Fruit fly (Drosophila melanogaster) whole organism, embryonic: ENCODE results near the gene Lrpprc2.

Experiments used
- Ada2b ChIP-seq: fragments of 200-800 bp; sonication (Bioruptor generic); IDR thresholded peaks from 2 replicates; pipeline ENCODE4 v1.3.6; 2022; ENCODE audit warnings: missing biosample characterization, missing genetic modification characterization
- Blimp-1 ChIP-seq: fragments of 200-800 bp; sonication (Bioruptor generic); optimal IDR thresholded peaks from 3 replicates; lab custom pipeline; 2018; ENCODE audit warnings: missing biosample characterization, missing genetic modification characterization, mild to moderate bottlenecking, moderate library complexity, missing genetic modification reagents
- Bteb2 ChIP-seq: fragments of 200-800 bp; sonication (Bioruptor generic); optimal IDR thresholded peaks from 2 replicates; lab custom pipeline; 2016; ENCODE audit warnings: missing biosample characterization, missing genetic modification characterization
- CG10565 ChIP-seq: fragments of 200-800 bp; sonication (Bioruptor generic); optimal IDR thresholded peaks from 3 replicates; lab custom pipeline; 2016; ENCODE audit warnings: missing biosample characterization, mild to moderate bottlenecking, missing genetic modification characterization
- CG11398 ChIP-seq: fragments of 200-800 bp; sonication (Bioruptor generic); optimal IDR thresholded peaks from 2 replicates; lab custom pipeline; 2016; ENCODE audit warnings: missing biosample characterization, missing genetic modification characterization
- CG11696 ChIP-seq: fragments of 200-800 bp; sonication (Bioruptor generic); IDR thresholded peaks from 2 replicates; pipeline ENCODE4 v1.3.6; 2022; ENCODE audit warnings: missing biosample characterization, missing genetic modification characterization
- CG12391 ChIP-seq: fragments of 200-800 bp; sonication (Bioruptor generic); optimal IDR thresholded peaks from 3 replicates; lab custom pipeline; 2018; ENCODE audit warnings: missing biosample characterization, mild to moderate bottlenecking, missing genetic modification characterization, moderate library complexity
- CG13894 ChIP-seq: fragments of 200-800 bp; sonication (Bioruptor generic); optimal IDR thresholded peaks from 3 replicates; lab custom pipeline; 2018; ENCODE audit warnings: missing biosample characterization, mild to moderate bottlenecking, missing genetic modification characterization, moderate library complexity
- CG15514 ChIP-seq: fragments of 200-800 bp; sonication (Bioruptor generic); optimal IDR thresholded peaks from 3 replicates; lab custom pipeline; 2017; ENCODE audit warnings: missing biosample characterization, missing genetic modification characterization, mild to moderate bottlenecking, moderate library complexity, missing genetic modification reagents
- CG1603 ChIP-seq: fragments of 200-800 bp; sonication (Bioruptor generic); optimal IDR thresholded peaks from 2 replicates; lab custom pipeline; 2019; ENCODE audit warnings: missing biosample characterization, mild to moderate bottlenecking, missing genetic modification characterization, moderate library complexity
- CG16779 ChIP-seq: fragments of 200-800 bp; sonication (Bioruptor generic); IDR thresholded peaks from 2 replicates; pipeline ENCODE4 v1.3.6; 2022; ENCODE audit warnings: missing biosample characterization, missing genetic modification characterization
- CG18599 ChIP-seq: fragments of 200-800 bp; sonication (Bioruptor generic); optimal IDR thresholded peaks from 3 replicates; lab custom pipeline; 2017; ENCODE audit warnings: missing biosample characterization, missing genetic modification characterization, mild to moderate bottlenecking, moderate library complexity, missing genetic modification reagents
- CG2678 ChIP-seq: fragments of 200-800 bp; sonication (Bioruptor generic); optimal IDR thresholded peaks from 3 replicates; lab custom pipeline; 2019; ENCODE audit warnings: missing biosample characterization, mild to moderate bottlenecking, missing genetic modification characterization, moderate library complexity
- CG33213 ChIP-seq: fragments of 200-800 bp; sonication (Bioruptor generic); optimal IDR thresholded peaks from 3 replicates; lab custom pipeline; 2016; ENCODE audit warnings: missing biosample characterization, missing genetic modification characterization
- CG3995 ChIP-seq: fragments of 200-800 bp; sonication (Bioruptor generic); optimal IDR thresholded peaks from 3 replicates; lab custom pipeline; 2016; ENCODE audit warnings: missing biosample characterization, missing genetic modification characterization
- CG4617 ChIP-seq: fragments of 200-800 bp; sonication (Bioruptor generic); optimal IDR thresholded peaks from 3 replicates; lab custom pipeline; 2016; ENCODE audit warnings: missing biosample characterization, missing genetic modification characterization, borderline replicate concordance
- CG4707 ChIP-seq: fragments of 200-800 bp; sonication (Bioruptor generic); optimal IDR thresholded peaks from 2 replicates; lab custom pipeline; 2018; ENCODE audit warnings: missing biosample characterization, mild to moderate bottlenecking, missing genetic modification characterization, moderate library complexity
- CG4820 ChIP-seq: fragments of 200-800 bp; sonication (Bioruptor generic); optimal IDR thresholded peaks from 3 replicates; lab custom pipeline; 2016; ENCODE audit warnings: missing biosample characterization, missing genetic modification characterization
- CG6254 ChIP-seq: fragments of 200-800 bp; sonication (Bioruptor generic); optimal IDR thresholded peaks from 3 replicates; lab custom pipeline; 2017; ENCODE audit warnings: mild to moderate bottlenecking, missing biosample characterization, missing genetic modification reagents, missing genetic modification characterization
- CG7786 ChIP-seq: fragments of 200-800 bp; sonication (Bioruptor generic); optimal IDR thresholded peaks from 2 replicates; lab custom pipeline; 2016; ENCODE audit warnings: missing biosample characterization, missing genetic modification characterization
- CG7987 ChIP-seq: fragments of 200-800 bp; sonication (Bioruptor generic); optimal IDR thresholded peaks from 2 replicates; lab custom pipeline; 2018; ENCODE audit warnings: missing biosample characterization, mild to moderate bottlenecking, missing genetic modification characterization, moderate library complexity
- CG8089 ChIP-seq: fragments of 200-800 bp; sonication (Bioruptor generic); optimal IDR thresholded peaks from 3 replicates; lab custom pipeline; 2016; ENCODE audit warnings: missing biosample characterization, missing genetic modification characterization
- CG9727 ChIP-seq: fragments of 200-800 bp; sonication (Bioruptor generic); optimal IDR thresholded peaks from 3 replicates; lab custom pipeline; 2017; ENCODE audit warnings: missing biosample characterization, mild to moderate bottlenecking, missing genetic modification characterization
- D ChIP-seq, 2 experiments: fragments of 200-800 bp in 1 of 2; fragments of >200 bp in 1 of 2; sonication (Bioruptor generic) in 1 of 2; optimal IDR thresholded peaks; 2 replicates in 1 of 2; 3 replicates in 1 of 2; lab custom pipeline; 2017; ENCODE audit warnings: mild to moderate bottlenecking in 1 of 2, missing biosample characterization in 1 of 2, missing genetic modification characterization in 1 of 2, missing genetic modification reagents in 1 of 2
- HLH54F ChIP-seq: fragments of 200-800 bp; sonication (Bioruptor generic); optimal IDR thresholded peaks from 3 replicates; lab custom pipeline; 2016; ENCODE audit warnings: missing biosample characterization, missing genetic modification characterization
- Hr78 ChIP-seq, 2 experiments: fragments of 200-800 bp in 1 of 2; fragments of >200 bp in 1 of 2; sonication (Bioruptor generic) in 1 of 2; optimal IDR thresholded peaks; 2 replicates each; lab custom pipeline; 2017 to 2019; ENCODE audit warnings: missing biosample characterization in 2 of 2, missing genetic modification characterization in 2 of 2, mild to moderate bottlenecking in 1 of 2, moderate library complexity in 1 of 2
- Myb ChIP-seq: fragments of 200-800 bp; sonication (Bioruptor generic); optimal IDR thresholded peaks from 2 replicates; lab custom pipeline; 2016; ENCODE audit warnings: missing biosample characterization, missing genetic modification characterization
- NC2α ChIP-seq: fragments of 200-800 bp; sonication (Bioruptor generic); optimal IDR thresholded peaks from 2 replicates; lab custom pipeline; 2016; ENCODE audit warnings: missing biosample characterization, missing genetic modification characterization
- amos ChIP-seq: fragments of 200-800 bp; sonication (Bioruptor generic); IDR thresholded peaks from 2 replicates; pipeline ENCODE4 v1.3.6; 2022; ENCODE audit warnings: missing biosample characterization, missing genetic modification characterization; ENCODE audit not compliant: partially characterized antibody
- aop ChIP-seq: fragments of 200-800 bp; sonication (Bioruptor generic); IDR thresholded peaks from 2 replicates; pipeline ENCODE4 v1.3.6; 2022; ENCODE audit warnings: missing biosample characterization, missing genetic modification characterization
- cas ChIP-seq: fragments of 200-800 bp; sonication (Bioruptor generic); IDR thresholded peaks from 2 replicates; pipeline ENCODE4 v1.3.6; 2022; ENCODE audit warnings: missing biosample characterization, missing genetic modification characterization
- fd64A ChIP-seq: fragments of 200-800 bp; sonication (Bioruptor generic); optimal IDR thresholded peaks from 3 replicates; lab custom pipeline; 2018; ENCODE audit warnings: missing biosample characterization, mild to moderate bottlenecking, missing genetic modification characterization
- gfzf ChIP-seq: fragments of 200-800 bp; sonication (Bioruptor generic); optimal IDR thresholded peaks from 2 replicates; lab custom pipeline; 2016; ENCODE audit warnings: missing biosample characterization, mild to moderate bottlenecking, missing genetic modification characterization, moderate library complexity
- grn ChIP-seq: fragments of 200-800 bp; sonication (Bioruptor generic); optimal IDR thresholded peaks from 3 replicates; lab custom pipeline; 2017; ENCODE audit warnings: missing biosample characterization, missing genetic modification characterization
- insv ChIP-seq, 2 experiments: fragments of 200-800 bp; sonication (Bioruptor generic); optimal IDR thresholded peaks; 3 replicates each; lab custom pipeline; 2016 to 2018; ENCODE audit warnings: missing biosample characterization in 2 of 2, missing genetic modification characterization in 2 of 2
- nau ChIP-seq: fragments of 200-800 bp; sonication (Bioruptor generic); optimal IDR thresholded peaks from 3 replicates; lab custom pipeline; 2017; ENCODE audit warnings: missing biosample characterization, mild to moderate bottlenecking, missing genetic modification characterization, missing genetic modification reagents
- nerfin-2 ChIP-seq: fragments of 200-800 bp; sonication (Bioruptor generic); IDR thresholded peaks from 2 replicates; pipeline ENCODE4 v1.3.6; 2022; ENCODE audit warnings: missing biosample characterization, missing genetic modification characterization; ENCODE audit not compliant: partially characterized antibody
- onecut ChIP-seq: fragments of 200-800 bp; sonication (Bioruptor generic); IDR thresholded peaks from 2 replicates; pipeline ENCODE4 v1.3.6; 2022; ENCODE audit warnings: missing biosample characterization, missing genetic modification characterization
- psq ChIP-seq: fragments of 200-800 bp; sonication (Bioruptor generic); optimal IDR thresholded peaks from 2 replicates; lab custom pipeline; 2017; ENCODE audit warnings: missing biosample characterization, missing genetic modification characterization
- row ChIP-seq: fragments of 200-800 bp; sonication (Bioruptor generic); IDR thresholded peaks from 3 replicates; pipeline ENCODE4 v1.3.6; 2022; ENCODE audit warnings: missing biosample characterization, missing genetic modification characterization
- sc ChIP-seq, 3 experiments: fragments of >200 bp in 2 of 3; fragments of 200-800 bp in 1 of 3; sonication (Bioruptor generic) in 1 of 3; optimal IDR thresholded peaks; 2 replicates in 2 of 3; 3 replicates in 1 of 3; lab custom pipeline; 2017; ENCODE audit warnings: mild to moderate bottlenecking in 1 of 3, missing biosample characterization in 1 of 3, missing genetic modification characterization in 1 of 3, missing genetic modification reagents in 1 of 3
- shn ChIP-seq: fragments of 200-800 bp; sonication (Bioruptor generic); optimal IDR thresholded peaks from 3 replicates; lab custom pipeline; 2016; ENCODE audit warnings: missing biosample characterization, missing genetic modification characterization
- stwl ChIP-seq: fragments of 200-800 bp; sonication (Bioruptor generic); optimal IDR thresholded peaks from 3 replicates; lab custom pipeline; 2018; ENCODE audit warnings: missing biosample characterization, mild to moderate bottlenecking, missing genetic modification characterization, moderate library complexity
- unc-4 ChIP-seq: fragments of 200-800 bp; sonication (Bioruptor generic); IDR thresholded peaks from 2 replicates; pipeline ENCODE4 v1.3.6; 2022; ENCODE audit warnings: missing biosample characterization, missing genetic modification characterization; ENCODE audit not compliant: partially characterized antibody
- zen ChIP-seq: fragments of 200-800 bp; sonication (Bioruptor generic); optimal IDR thresholded peaks from 3 replicates; lab custom pipeline; 2018; ENCODE audit warnings: missing biosample characterization, mild to moderate bottlenecking, missing genetic modification characterization, moderate library complexity
- zf30C ChIP-seq: fragments of 200-800 bp; sonication (Bioruptor generic); optimal IDR thresholded peaks from 3 replicates; lab custom pipeline; 2018; ENCODE audit warnings: missing biosample characterization, mild to moderate bottlenecking, missing genetic modification characterization

Lrpprc2 gene

DNA sequence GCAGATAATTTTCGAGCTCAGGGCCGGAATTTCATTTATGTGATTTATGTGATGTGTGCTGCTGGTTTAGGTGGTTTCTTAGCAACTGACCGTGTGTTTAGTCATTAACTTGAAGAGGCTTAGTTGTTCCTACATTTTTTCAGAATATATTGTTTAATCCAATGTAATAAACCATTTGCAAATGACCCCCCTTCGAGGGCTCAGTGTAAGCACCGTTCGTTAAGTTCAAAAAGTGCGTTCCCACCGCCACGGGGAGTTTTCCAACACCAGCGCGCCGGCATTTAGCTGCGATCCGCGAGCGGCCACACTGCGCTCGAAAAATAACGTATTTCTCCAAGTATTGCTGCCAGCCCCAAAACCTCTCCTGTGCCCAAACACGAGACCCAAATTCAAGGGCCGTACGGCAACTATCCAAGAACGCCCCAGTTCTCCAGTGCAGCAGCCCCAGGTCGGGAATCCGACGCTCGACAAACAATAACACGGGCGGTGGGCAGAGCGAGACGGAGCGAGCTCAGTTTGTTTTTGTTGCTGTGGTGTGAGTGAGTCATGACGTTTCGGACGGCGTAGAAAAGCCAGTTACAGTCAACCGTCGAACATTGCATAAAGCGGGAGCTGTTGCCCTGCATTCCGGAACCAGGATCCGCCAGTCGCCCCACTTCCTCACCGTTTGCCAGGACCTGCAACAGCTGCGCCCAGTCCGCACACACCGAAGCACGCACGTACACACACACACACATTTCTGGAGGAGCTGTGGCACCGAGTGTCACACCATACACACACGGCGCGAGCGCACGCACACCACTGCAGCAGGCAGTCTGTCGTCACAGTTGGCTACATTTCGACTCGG is 18.1 kb upstream of the Lrpprc2 start, which contains the start of gene rush (continued):
- TF ChIP-seq CG4820 (GFP tag; lab: Kevin White, UChicago) (no peak), Ada2b (GFP tag; lab: Robert Waterston, UW) (no peak), Blimp-1 (no peak), shn (no peak), D (optimal IDR thresholded peaks at IDR 0.05; lab: Kevin White, UChicago) (no peak), D (GFP tag; optimal IDR thresholded peaks at IDR 0.05; lab: Kevin White, UChicago) (no peak), psq (no peak), nerfin-2 (0 out of 2 replicates have a peak, but pooled peaks have one; percentile 18), CG2678 (tag; lab: Kevin White, UChicago) (peak; percentile 13), CG4617 (GFP tag; lab: Kevin White, UChicago) (peak; percentile 90), CG3995 (GFP tag; lab: Kevin White, UChicago) (peak; percentile 19), CG15514 (GFP tag; lab: Kevin White, UChicago) (peak; percentile 76), CG1603 (peak; percentile 57), CG11398 (GFP tag; lab: Kevin White, UChicago) (no peak), Myb (peak; percentile 95), stwl (tag; lab: Kevin White, UChicago) (peak; percentile 27), aop (no peak), CG7786 (GFP tag; lab: Kevin White, UChicago) (peak; percentile 57), CG33213 (peak; percentile 46), onecut (GFP tag; lab: Robert Waterston, UW) (no peak), CG12391 (peak; percentile 21), CG8089 (GFP tag; lab: Kevin White, UChicago) (no peak), row (peak; percentile 63), CG18599 (GFP tag; lab: Kevin White, UChicago) (peak; percentile 41), grn (no peak), CG16779 (GFP tag; lab: Robert Waterston, UW) (no peak), CG7987 (GFP tag; lab: Kevin White, UChicago) (no peak), gfzf (GFP tag; lab: Kevin White, UChicago) (peak; percentile 85), CG13894 (tag; lab: Kevin White, UChicago) (no peak), NC2α (GFP tag; lab: Kevin White, UChicago) (no peak), insv (GFP tag; optimal IDR thresholded peaks at IDR 0.05; lab: Kevin White, UChicago) (no peak), CG10565 (GFP tag; lab: Kevin White, UChicago) (no peak), zen (tag; lab: Kevin White, UChicago) (no peak), sc (optimal IDR thresholded peaks at IDR 0.05; lab: Kevin White, UChicago) (no peak), sc (GFP tag; optimal IDR thresholded peaks at IDR 0.05; lab: Kevin White, UChicago) (no peak), CG4707 (GFP tag; lab: Kevin White, UChicago) (no peak), cas (GFP tag; lab: Robert Waterston, UW) (no peak), unc-4 (GFP tag; lab: Robert Waterston, UW) (no peak), HLH54F (GFP tag; lab: Kevin White, UChicago) (peak; percentile 24), CG11696 (0 out of 2 replicates have a peak, but pooled peaks have one; percentile 15), CG6254 (no peak), CG9727 (GFP tag; lab: Kevin White, UChicago) (peak; percentile 8), Hr78 (GFP tag; optimal IDR thresholded peaks at IDR 0.05; lab: Kevin White, UChicago) (no peak), Bteb2 (GFP tag; lab: Kevin White, UChicago) (no peak), nau (no peak), zf30C (GFP tag; lab: Kevin White, UChicago) (peak; percentile 95), amos (0 out of 2 replicates have a peak, but pooled peaks have one; percentile 17), fd64A (no peak)
